Worm (Caenorhabditis elegans) whole organism, L3 larva: ENCODE results near the gene cutl-27.

ENCODE experiments used
- ama-1 ChIP-seq: fragments of 150-350 bp; optimal IDR thresholded peaks from 2 replicates; lab custom pipeline; 2018
- elt-3 ChIP-seq, 3 experiments: fragments of 150-350 bp in 1 of 3; sonication (generic microtip) in 2 of 3; optimal IDR thresholded peaks; 2 replicates in 2 of 3; 4 replicates in 1 of 3; lab custom pipeline; 2014 to 2017; ENCODE audit warnings: missing biosample characterization in 3 of 3, missing genetic modification characterization in 3 of 3
- nhr-12 ChIP-seq: fragments of 150-350 bp; optimal IDR thresholded peaks from 2 replicates; lab custom pipeline; 2014; ENCODE audit warnings: missing biosample characterization, missing genetic modification characterization

DNA sequence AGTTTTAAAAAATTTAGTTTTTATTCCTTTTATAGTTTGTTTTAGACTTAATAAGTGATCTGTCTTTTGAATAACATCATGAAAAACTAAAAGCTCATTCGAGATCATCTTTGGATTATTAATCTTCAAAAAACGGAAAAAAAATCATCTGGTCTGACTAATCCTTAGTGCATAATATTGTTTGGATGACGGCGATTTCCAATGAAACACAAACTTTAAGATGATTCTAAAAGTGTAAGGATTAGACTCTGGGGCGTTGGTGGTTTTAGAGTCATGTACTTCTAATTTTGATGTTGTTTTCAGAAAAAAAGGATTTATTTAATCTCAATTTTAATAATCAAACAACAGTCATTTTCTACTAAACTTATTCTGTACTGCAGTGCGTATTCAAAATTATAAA lies 15.0 kb downstream of the cutl-27 start:
- TF ChIP-seq elt-3 (tag; optimal IDR thresholded peaks at IDR 0.05; lab: Kevin White, UChicago): no peak
- TF ChIP-seq nhr-12 (tag; lab: Kevin White, UChicago): no peak
- no peak for TF ChIP-seq ama-1
